Worm (Caenorhabditis elegans) whole organism, L3 larva: Measurements from ENCODE around the gene clec-196.

Experiments used
- ama-1 ChIP-seq: fragments of 150-350 bp; optimal IDR thresholded peaks from 2 replicates; lab custom pipeline; 2018
- egl-27 ChIP-seq: sonication (generic microtip); optimal IDR thresholded peaks from 4 replicates; lab custom pipeline; 2017; ENCODE audit warnings: missing biosample characterization, missing genetic modification reagents, missing genetic modification characterization
- elt-2 ChIP-seq: sonication (generic microtip); optimal IDR thresholded peaks from 2 replicates; lab custom pipeline; 2016; ENCODE audit warnings: missing genetic modification reagents, mild to moderate bottlenecking, missing genetic modification characterization, missing compliant biosample characterization
- elt-3 ChIP-seq, 3 experiments: fragments of 150-350 bp in 1 of 3; sonication (generic microtip) in 2 of 3; optimal IDR thresholded peaks; 2 replicates in 2 of 3; 4 replicates in 1 of 3; lab custom pipeline; 2014 to 2017; ENCODE audit warnings: missing biosample characterization in 3 of 3, missing genetic modification characterization in 3 of 3
- nfya-1 ChIP-seq: sonication (generic microtip); optimal IDR thresholded peaks from 2 replicates; lab custom pipeline; 2017; ENCODE audit warnings: missing genetic modification characterization, mild to moderate bottlenecking, missing compliant biosample characterization, antibody characterized with exemption, moderate library complexity; ENCODE audit not compliant: insufficient read depth
- nhr-76 ChIP-seq: fragments of 150-350 bp; sonication (generic microtip); optimal IDR thresholded peaks from 5 replicates; lab custom pipeline; 2014; ENCODE audit warnings: missing biosample characterization, missing genetic modification characterization
- pha-4 ChIP-seq: fragments of 150-350 bp; optimal IDR thresholded peaks from 2 replicates; lab custom pipeline; 2014; ENCODE audit warnings: missing biosample characterization, missing genetic modification reagents, missing genetic modification characterization
- pqm-1 ChIP-seq: fragments of 150-350 bp; optimal IDR thresholded peaks from 2 replicates; lab custom pipeline; 2017; ENCODE audit warnings: missing biosample characterization, missing genetic modification characterization, inconsistent platforms
- snpc-4 ChIP-seq: fragments of 150-350 bp; optimal IDR thresholded peaks from 2 replicates; lab custom pipeline; 2014; ENCODE audit warnings: missing biosample characterization, missing genetic modification characterization
- ztf-11 ChIP-seq: fragments of 150-350 bp; optimal IDR thresholded peaks from 2 replicates; lab custom pipeline; 2014; ENCODE audit warnings: missing biosample characterization, missing genetic modification characterization

DNA sequence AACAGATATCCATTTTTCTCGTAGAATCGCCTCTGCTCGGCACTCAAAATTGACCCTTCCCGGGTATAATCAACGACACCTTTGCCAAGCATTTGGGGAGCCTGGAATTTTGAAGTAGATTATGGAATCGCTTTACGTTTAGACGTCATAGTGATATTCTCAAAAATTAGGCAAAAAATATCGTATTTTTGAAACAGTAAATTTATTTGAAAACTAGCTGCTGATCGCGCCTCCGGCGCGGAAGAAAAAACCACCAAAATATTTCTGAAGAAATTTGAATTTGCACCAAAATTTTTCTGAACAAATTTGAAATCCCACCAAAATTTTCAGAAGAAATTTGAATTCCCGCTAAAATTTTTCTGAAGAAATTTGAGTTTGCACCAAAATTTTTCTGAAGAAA is 14.4 kb upstream of the clec-196 start, which contains the start of gene ZK550.6:
- TF ChIP-seq ama-1 (lab: Kevin White, UChicago) (no peak), snpc-4 (no peak), ztf-11 (tag; lab: Kevin White, UChicago) (no peak), nhr-76 (tag; lab: Kevin White, UChicago) (no peak), pha-4 (tag; lab: Kevin White, UChicago) (no peak), elt-3 (tag; optimal IDR thresholded peaks at IDR 0.05; lab: Kevin White, UChicago) (no peak), egl-27 (no peak), pqm-1 (tag; lab: Kevin White, UChicago) (no peak), elt-2 (tag; lab: Kevin White, UChicago) (no peak), nfya-1 (no peak)
